Worm (Caenorhabditis elegans) whole organism, late embryonic: ENCODE measurements around the gene ift-139.

ENCODE experiments used
- ama-1 ChIP-seq: fragments of 150-350 bp; optimal IDR thresholded peaks from 2 replicates; lab custom pipeline; 2014
- nhr-11 ChIP-seq: fragments of 150-350 bp; optimal IDR thresholded peaks from 2 replicates; lab custom pipeline; 2014; ENCODE audit warnings: missing biosample characterization, missing genetic modification characterization
- zip-5 ChIP-seq: sonication (generic microtip); optimal IDR thresholded peaks from 2 replicates; lab custom pipeline; 2016; ENCODE audit warnings: missing genetic modification characterization, missing compliant biosample characterization

DNA sequence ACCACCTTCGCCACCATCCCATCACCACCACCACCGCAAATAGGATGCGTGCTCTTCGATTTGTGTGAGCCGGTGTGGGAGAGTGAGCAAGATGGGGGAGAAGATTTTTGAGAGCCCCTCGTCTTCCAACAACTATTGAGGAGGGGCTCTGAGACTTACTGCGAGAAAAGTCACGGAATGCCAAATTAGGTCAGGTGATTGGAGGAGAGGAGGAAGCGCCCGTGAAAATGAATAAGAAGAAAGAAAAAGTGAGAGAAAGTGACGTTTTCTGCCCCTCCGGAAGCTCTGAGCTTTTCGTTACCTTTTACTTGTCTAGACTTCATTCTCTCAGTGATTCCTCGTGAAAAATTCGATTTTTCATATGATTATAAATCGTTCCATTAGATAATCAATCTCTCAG lies 40.6 kb downstream of the ift-139 start:
- TF ChIP-seq nhr-11 (tag; lab: Kevin White, UChicago), result no peak
- no peak for TF ChIP-seq zip-5 (tag; lab: Kevin White, UChicago)
- no peak for TF ChIP-seq ama-1 (lab: Kevin White, UChicago)
